Fruit fly (Drosophila melanogaster) whole organism, embryonic: ENCODE data around the gene Rdh.

Source experiments
- Atf-2 ChIP-seq: fragments of 200-800 bp; sonication (Bioruptor generic); optimal IDR thresholded peaks from 2 replicates; lab custom pipeline; 2016; ENCODE audit warnings: missing biosample characterization, missing genetic modification characterization
- B-H2 ChIP-seq: fragments of 200-800 bp; sonication (Bioruptor generic); optimal IDR thresholded peaks from 2 replicates; lab custom pipeline; 2018; ENCODE audit warnings: missing biosample characterization, mild to moderate bottlenecking, missing genetic modification characterization
- CG1024 ChIP-seq: fragments of 200-800 bp; sonication (Bioruptor generic); IDR thresholded peaks from 2 replicates; pipeline ENCODE4 v1.3.6; 2022; ENCODE audit warnings: missing biosample characterization, missing genetic modification characterization
- CG10267 ChIP-seq: fragments of 200-800 bp; sonication (Bioruptor generic); optimal IDR thresholded peaks from 2 replicates; lab custom pipeline; 2018; ENCODE audit warnings: missing biosample characterization, mild to moderate bottlenecking, missing genetic modification characterization, moderate library complexity
- CG10959 ChIP-seq: fragments of 200-800 bp; sonication (Bioruptor generic); IDR thresholded peaks from 2 replicates; pipeline ENCODE4 v1.3.6; 2022; ENCODE audit warnings: missing biosample characterization, missing genetic modification characterization
- CG14441 ChIP-seq: fragments of 200-800 bp; sonication (Bioruptor generic); IDR thresholded peaks from 2 replicates; pipeline ENCODE4 v1.3.6; 2022; ENCODE audit warnings: missing biosample characterization, missing genetic modification characterization
- CG14710 ChIP-seq: fragments of 200-800 bp; sonication (Bioruptor generic); optimal IDR thresholded peaks from 3 replicates; lab custom pipeline; 2019; ENCODE audit warnings: missing biosample characterization, mild to moderate bottlenecking, missing genetic modification characterization, moderate library complexity
- CG15601 ChIP-seq: fragments of 200-800 bp; sonication (Bioruptor generic); optimal IDR thresholded peaks from 3 replicates; lab custom pipeline; 2019; ENCODE audit warnings: missing biosample characterization, mild to moderate bottlenecking, missing genetic modification characterization, moderate library complexity
- CG17568 ChIP-seq: fragments of 200-800 bp; sonication (Bioruptor generic); optimal IDR thresholded peaks from 2 replicates; lab custom pipeline; 2018; ENCODE audit warnings: missing biosample characterization, mild to moderate bottlenecking, missing genetic modification characterization, moderate library complexity
- CG18262 ChIP-seq: fragments of 200-800 bp; optimal IDR thresholded peaks from 3 replicates; lab custom pipeline; 2019; ENCODE audit warnings: missing biosample characterization, mild to moderate bottlenecking, missing genetic modification characterization, moderate library complexity
- CG18599 ChIP-seq: fragments of 200-800 bp; sonication (Bioruptor generic); optimal IDR thresholded peaks from 3 replicates; lab custom pipeline; 2017; ENCODE audit warnings: missing biosample characterization, missing genetic modification characterization, mild to moderate bottlenecking, moderate library complexity, missing genetic modification reagents
- CG2199 ChIP-seq: fragments of 200-800 bp; sonication (Bioruptor generic); IDR thresholded peaks from 3 replicates; pipeline ENCODE4 v1.3.6; 2022; ENCODE audit warnings: missing biosample characterization, missing genetic modification characterization
- CG2678 ChIP-seq: fragments of 200-800 bp; sonication (Bioruptor generic); optimal IDR thresholded peaks from 3 replicates; lab custom pipeline; 2019; ENCODE audit warnings: missing biosample characterization, mild to moderate bottlenecking, missing genetic modification characterization, moderate library complexity
- CG30431 ChIP-seq: fragments of 200-800 bp; sonication (Bioruptor generic); optimal IDR thresholded peaks from 2 replicates; lab custom pipeline; 2017; ENCODE audit warnings: missing biosample characterization, missing genetic modification characterization
- CG32532 ChIP-seq: fragments of 200-800 bp; sonication (Bioruptor generic); IDR thresholded peaks from 2 replicates; pipeline ENCODE4 v1.3.6; 2022; ENCODE audit warnings: missing biosample characterization, missing genetic modification characterization
- CG6654 ChIP-seq: fragments of 200-800 bp; sonication (Bioruptor generic); optimal IDR thresholded peaks from 2 replicates; lab custom pipeline; 2017; ENCODE audit warnings: missing biosample characterization, mild to moderate bottlenecking, missing genetic modification characterization
- CG7786 ChIP-seq: fragments of 200-800 bp; sonication (Bioruptor generic); optimal IDR thresholded peaks from 2 replicates; lab custom pipeline; 2016; ENCODE audit warnings: missing biosample characterization, missing genetic modification characterization
- CG8281 ChIP-seq: fragments of 200-800 bp; sonication (Bioruptor generic); optimal IDR thresholded peaks from 2 replicates; lab custom pipeline; 2018; ENCODE audit warnings: missing biosample characterization, mild to moderate bottlenecking, missing genetic modification characterization, moderate library complexity
- CG8924 ChIP-seq: fragments of 200-800 bp; optimal IDR thresholded peaks from 3 replicates; lab custom pipeline; 2019; ENCODE audit warnings: missing biosample characterization, mild to moderate bottlenecking, missing genetic modification characterization, moderate library complexity
- CG8944 ChIP-seq: fragments of 200-800 bp; sonication (Bioruptor generic); optimal IDR thresholded peaks from 3 replicates; lab custom pipeline; 2016; ENCODE audit warnings: missing biosample characterization, missing genetic modification characterization
- CG9727 ChIP-seq: fragments of 200-800 bp; sonication (Bioruptor generic); optimal IDR thresholded peaks from 3 replicates; lab custom pipeline; 2017; ENCODE audit warnings: missing biosample characterization, mild to moderate bottlenecking, missing genetic modification characterization
- CG9876 ChIP-seq: fragments of 200-800 bp; sonication (Bioruptor generic); optimal IDR thresholded peaks from 2 replicates; lab custom pipeline; 2016; ENCODE audit warnings: missing biosample characterization, missing genetic modification characterization
- CoRest ChIP-seq: fragments of 200-800 bp; sonication (Bioruptor generic); optimal IDR thresholded peaks from 3 replicates; lab custom pipeline; 2018; ENCODE audit warnings: missing biosample characterization, mild to moderate bottlenecking, missing genetic modification characterization, moderate library complexity
- HHEX ChIP-seq: fragments of 200-800 bp; sonication (Bioruptor generic); optimal IDR thresholded peaks from 3 replicates; lab custom pipeline; 2017; ENCODE audit warnings: missing biosample characterization, mild to moderate bottlenecking, missing genetic modification characterization, missing genetic modification reagents
- HLH4C ChIP-seq: fragments of 200-800 bp; sonication (Bioruptor generic); IDR thresholded peaks from 3 replicates; pipeline ENCODE4 v1.3.6; 2022; ENCODE audit warnings: missing biosample characterization, missing genetic modification characterization; ENCODE audit not compliant: partially characterized antibody
- HmgD ChIP-seq: fragments of 200-800 bp; sonication (Bioruptor generic); optimal IDR thresholded peaks from 3 replicates; lab custom pipeline; 2016; ENCODE audit warnings: missing biosample characterization, missing genetic modification characterization
- MESR4 ChIP-seq: fragments of 200-800 bp; sonication (Bioruptor generic); optimal IDR thresholded peaks from 2 replicates; lab custom pipeline; 2018; ENCODE audit warnings: missing biosample characterization, mild to moderate bottlenecking, missing genetic modification characterization, moderate library complexity
- Mad ChIP-seq: fragments of 200-800 bp; sonication (Bioruptor generic); optimal IDR thresholded peaks from 2 replicates; lab custom pipeline; 2016; ENCODE audit warnings: missing biosample characterization, missing genetic modification characterization
- Med ChIP-seq: fragments of 200-800 bp; sonication (Bioruptor generic); peaks from one replicate; lab custom pipeline; 2016; ENCODE audit warnings: missing biosample characterization, missing genetic modification characterization, mild to moderate bottlenecking, inconsistent platforms, moderate library complexity
- Oli ChIP-seq: fragments of 200-800 bp; sonication (Bioruptor generic); optimal IDR thresholded peaks from 2 replicates; lab custom pipeline; 2018; ENCODE audit warnings: missing biosample characterization, mild to moderate bottlenecking, missing genetic modification characterization, moderate library complexity
- Rfx ChIP-seq: fragments of 200-800 bp; sonication (Bioruptor generic); IDR thresholded peaks from 2 replicates; pipeline ENCODE4 v1.3.6; 2022; ENCODE audit warnings: missing biosample characterization, missing genetic modification characterization
- Sry-β ChIP-seq: fragments of 200-800 bp; sonication (Bioruptor generic); optimal IDR thresholded peaks from 2 replicates; lab custom pipeline; 2018; ENCODE audit warnings: missing biosample characterization, mild to moderate bottlenecking, missing genetic modification characterization, moderate library complexity
- Ssrp ChIP-seq: fragments of 200-800 bp; sonication (Bioruptor generic); optimal IDR thresholded peaks from 2 replicates; lab custom pipeline; 2018; ENCODE audit warnings: missing biosample characterization, mild to moderate bottlenecking, missing genetic modification characterization, moderate library complexity
- Xbp1 ChIP-seq: fragments of 200-800 bp; sonication (Bioruptor generic); optimal IDR thresholded peaks from 3 replicates; lab custom pipeline; 2016; ENCODE audit warnings: missing biosample characterization, mild to moderate bottlenecking, missing genetic modification characterization
- YL-1 ChIP-seq: fragments of 200-800 bp; sonication (Bioruptor generic); optimal IDR thresholded peaks from 3 replicates; lab custom pipeline; 2017; ENCODE audit warnings: missing biosample characterization, mild to moderate bottlenecking, missing genetic modification characterization
- ash1 ChIP-seq: fragments of 200-800 bp; sonication (Bioruptor generic); optimal IDR thresholded peaks from 2 replicates; lab custom pipeline; 2018; ENCODE audit warnings: missing biosample characterization, mild to moderate bottlenecking, missing genetic modification characterization
- bsh ChIP-seq, 2 experiments: fragments of 200-800 bp; sonication (Bioruptor generic); optimal IDR thresholded peaks; 2 replicates each; lab custom pipeline; 2017 to 2018; ENCODE audit warnings: mild to moderate bottlenecking in 2 of 2, missing biosample characterization in 2 of 2, missing genetic modification characterization in 2 of 2, moderate library complexity in 1 of 2
- chinmo ChIP-seq: fragments of 200-800 bp; sonication (Bioruptor generic); IDR thresholded peaks from 4 replicates; pipeline ENCODE4 v1.3.6; 2022; ENCODE audit warnings: missing biosample characterization, missing genetic modification characterization; ENCODE audit not compliant: partially characterized antibody
- crol ChIP-seq: fragments of 200-800 bp; sonication (Bioruptor generic); IDR thresholded peaks from 2 replicates; pipeline ENCODE4 v1.3.6; 2022; ENCODE audit warnings: missing biosample characterization, missing genetic modification characterization
- cwo ChIP-seq: fragments of 200-800 bp; sonication (Bioruptor generic); optimal IDR thresholded peaks from 3 replicates; lab custom pipeline; 2017; ENCODE audit warnings: missing biosample characterization, missing genetic modification characterization, mild to moderate bottlenecking, moderate library complexity, missing genetic modification reagents
- grau ChIP-seq: fragments of 200-800 bp; optimal IDR thresholded peaks from 3 replicates; lab custom pipeline; 2019; ENCODE audit warnings: missing biosample characterization, mild to moderate bottlenecking, missing genetic modification characterization, moderate library complexity
- hbn ChIP-seq: fragments of 200-800 bp; sonication (Bioruptor generic); IDR thresholded peaks from 2 replicates; pipeline ENCODE4 v1.3.6; 2022; ENCODE audit warnings: missing biosample characterization, missing genetic modification characterization; ENCODE audit not compliant: partially characterized antibody
- mirr ChIP-seq: fragments of 200-800 bp; sonication (Bioruptor generic); optimal IDR thresholded peaks from 3 replicates; lab custom pipeline; 2018; ENCODE audit warnings: missing biosample characterization, mild to moderate bottlenecking, missing genetic modification characterization
- ranshi ChIP-seq: fragments of 200-800 bp; sonication (Bioruptor generic); IDR thresholded peaks from 2 replicates; pipeline ENCODE4 v1.3.6; 2022; ENCODE audit warnings: missing biosample characterization, missing genetic modification characterization
- row ChIP-seq: fragments of 200-800 bp; sonication (Bioruptor generic); IDR thresholded peaks from 3 replicates; pipeline ENCODE4 v1.3.6; 2022; ENCODE audit warnings: missing biosample characterization, missing genetic modification characterization
- sens ChIP-seq: fragments of 200-800 bp; sonication (Bioruptor generic); peaks from one replicate; lab custom pipeline; 2016; ENCODE audit warnings: missing biosample characterization, missing genetic modification characterization
- so ChIP-seq: fragments of 200-800 bp; sonication (Bioruptor generic); IDR thresholded peaks from 3 replicates; pipeline ENCODE4 v1.3.6; 2022; ENCODE audit warnings: missing biosample characterization, missing genetic modification characterization
- stwl ChIP-seq: fragments of 200-800 bp; sonication (Bioruptor generic); optimal IDR thresholded peaks from 3 replicates; lab custom pipeline; 2018; ENCODE audit warnings: missing biosample characterization, mild to moderate bottlenecking, missing genetic modification characterization, moderate library complexity
- tin ChIP-seq: fragments of 200-800 bp; sonication (Bioruptor generic); optimal IDR thresholded peaks from 3 replicates; lab custom pipeline; 2016; ENCODE audit warnings: missing biosample characterization, missing genetic modification characterization

Gene Rdh

dm6 chr3L:3788790-3789421, 36.3 kb upstream of the Rdh start (continued):
- TF ChIP-seq CoRest (tag; lab: Kevin White, UChicago) = no peak
- no peak for TF ChIP-seq tin (GFP tag; lab: Kevin White, UChicago)
- TF ChIP-seq CG8924 (tag; lab: Kevin White, UChicago) = peak; percentile 66
- TF ChIP-seq B-H2 = peak; percentile 3
- TF ChIP-seq CG30431 (GFP tag; lab: Kevin White, UChicago) = no peak
- peak; percentile 38; the same call in 2 of the 3 replicates for TF ChIP-seq row (GFP tag; lab: Robert Waterston, UW)
- TF ChIP-seq hbn = peak; percentile 22; the same call in 1 of the 2 replicates
- peak; percentile 9 for TF ChIP-seq Ssrp (tag; lab: Kevin White, UChicago)
- no peak for TF ChIP-seq CG1024 (GFP tag; lab: Robert Waterston, UW)
- TF ChIP-seq Med (GFP tag; lab: Kevin White, UChicago) = peak; percentile 87
- TF ChIP-seq MESR4 (GFP tag; lab: Kevin White, UChicago) = no peak
- TF ChIP-seq Mad (GFP tag; lab: Kevin White, UChicago) = no peak
- no peak for TF ChIP-seq CG8281 (tag; lab: Kevin White, UChicago)
- no peak for TF ChIP-seq CG14441 (GFP tag; lab: Robert Waterston, UW)
- no peak for TF ChIP-seq CG7786 (GFP tag; lab: Kevin White, UChicago)
- TF ChIP-seq Sry-β (GFP tag; lab: Kevin White, UChicago) = no peak
- peak; percentile 38 for TF ChIP-seq CG15601 (tag; lab: Kevin White, UChicago)
- peak; percentile 11 for TF ChIP-seq CG14710 (tag; lab: Kevin White, UChicago)
- 0 out of 2 replicates have a peak, but pooled peaks have one; percentile 20 for TF ChIP-seq ranshi (GFP tag; lab: Robert Waterston, UW)
- no peak for TF ChIP-seq HHEX (GFP tag; lab: Kevin White, UChicago)
- peak; percentile 79 for TF ChIP-seq crol
- TF ChIP-seq CG2199 (GFP tag; lab: Robert Waterston, UW) = peak; percentile 94
- TF ChIP-seq CG18262 (tag; lab: Kevin White, UChicago) = peak; percentile 64
- peak; percentile 70 for TF ChIP-seq CG2678 (tag; lab: Kevin White, UChicago)
- peak; percentile 11 for TF ChIP-seq cwo
- peak; percentile 92 for TF ChIP-seq grau
- peak; percentile 28 for TF ChIP-seq sens (GFP tag; lab: Kevin White, UChicago)
- TF ChIP-seq stwl (tag; lab: Kevin White, UChicago) = peak; percentile 69
- no peak for TF ChIP-seq Xbp1 (GFP tag; lab: Kevin White, UChicago)
- peak; percentile 52 for TF ChIP-seq CG10267 (tag; lab: Kevin White, UChicago)
- no peak for TF ChIP-seq Atf-2 (GFP tag; lab: Kevin White, UChicago)
- peak; percentile 100 for TF ChIP-seq CG6654 (GFP tag; lab: Kevin White, UChicago)
- no peak for TF ChIP-seq CG8944 (GFP tag; lab: Kevin White, UChicago)
- TF ChIP-seq YL-1 = peak; percentile 12
- no peak for TF ChIP-seq mirr
- no peak for TF ChIP-seq CG10959 (GFP tag; lab: Robert Waterston, UW)
- no peak for TF ChIP-seq ash1
- TF ChIP-seq so (GFP tag; lab: Robert Waterston, UW) = peak; percentile 65; the same call in 1 of the 3 replicates
- TF ChIP-seq HLH4C (GFP tag; lab: Robert Waterston, UW) = peak; percentile 40; the same call in 1 of the 3 replicates
- TF ChIP-seq CG18599 (GFP tag; lab: Kevin White, UChicago) = peak; percentile 37
- peak; percentile 60 for TF ChIP-seq CG32532 (GFP tag; lab: Robert Waterston, UW)
- TF ChIP-seq HmgD (GFP tag; lab: Kevin White, UChicago) = peak; percentile 9
- peak; percentile 66 for TF ChIP-seq CG17568 (GFP tag; lab: Kevin White, UChicago)
- TF ChIP-seq bsh (GFP tag; optimal IDR thresholded peaks at IDR 0.05; lab: Kevin White, UChicago) = peak in 1 of 2 experiments; percentile 40
- TF ChIP-seq Rfx (GFP tag; lab: Robert Waterston, UW) = peak; percentile 12; the same call in 1 of the 2 replicates
- TF ChIP-seq CG9876 (GFP tag; lab: Kevin White, UChicago) = no peak
- peak; percentile 22 for TF ChIP-seq CG9727
- TF ChIP-seq Oli (tag; lab: Kevin White, UChicago) = no peak
- TF ChIP-seq chinmo (GFP tag; lab: Robert Waterston, UW) = peak; percentile 86; the same call in 2 of the 4 replicates
